Worm (Caenorhabditis elegans) whole organism, L2 larva: ENCODE data around the gene F26G1.1.
A peak's percentile ranks its signal among the peaks of the same experiment; 100 is the strongest.

Source experiments
- C34F6.9 ChIP-seq: fragments of 150-350 bp; optimal IDR thresholded peaks from 2 replicates; lab custom pipeline; 2014; ENCODE audit warnings: missing biosample characterization, missing genetic modification characterization
- F13H6.1 ChIP-seq: sonication (generic microtip); optimal IDR thresholded peaks from 2 replicates; lab custom pipeline; 2016; ENCODE audit warnings: missing genetic modification characterization, missing compliant biosample characterization
- R02D3.7 ChIP-seq: fragments of 150-350 bp; optimal IDR thresholded peaks from 2 replicates; lab custom pipeline; 2014; ENCODE audit warnings: missing biosample characterization, missing genetic modification characterization
- Y55F3AM.14 ChIP-seq: fragments of 200-800 bp; sonication (Bioruptor generic); optimal IDR thresholded peaks from 2 replicates; lab custom pipeline; 2018; ENCODE audit warnings: mild to moderate bottlenecking, missing genetic modification characterization, missing compliant biosample characterization
- alr-1 ChIP-seq: fragments of 150-350 bp; optimal IDR thresholded peaks from 2 replicates; lab custom pipeline; 2014; ENCODE audit warnings: missing biosample characterization, missing genetic modification characterization
- aly-2 ChIP-seq: fragments of 150-350 bp; optimal IDR thresholded peaks from 2 replicates; lab custom pipeline; 2014; ENCODE audit warnings: missing biosample characterization, missing genetic modification characterization
- ama-1 ChIP-seq: fragments of 150-350 bp; optimal IDR thresholded peaks from 2 replicates; lab custom pipeline; 2018; ENCODE audit warnings: inconsistent platforms
- blmp-1 ChIP-seq: sonication (generic microtip); optimal IDR thresholded peaks from 2 replicates; lab custom pipeline; 2017; ENCODE audit warnings: missing genetic modification characterization, mild to moderate bottlenecking, missing compliant biosample characterization, antibody characterized with exemption, moderate library complexity; ENCODE audit not compliant: insufficient read depth
- ceh-16 ChIP-seq: fragments of 150-350 bp; optimal IDR thresholded peaks from 2 replicates; lab custom pipeline; 2014; ENCODE audit warnings: missing biosample characterization, missing genetic modification characterization
- crh-2 ChIP-seq: sonication (generic microtip); optimal IDR thresholded peaks from 2 replicates; lab custom pipeline; 2017; ENCODE audit warnings: missing biosample characterization, missing genetic modification characterization
- dmd-4 ChIP-seq: sonication (generic microtip); optimal IDR thresholded peaks from 2 replicates; lab custom pipeline; 2017; ENCODE audit warnings: missing biosample characterization, missing genetic modification characterization
- egl-27 ChIP-seq: sonication (generic microtip); optimal IDR thresholded peaks from 3 replicates; lab custom pipeline; 2017; ENCODE audit warnings: missing biosample characterization, missing genetic modification reagents, missing genetic modification characterization
- elt-3 ChIP-seq: sonication (generic microtip); optimal IDR thresholded peaks from 2 replicates; lab custom pipeline; 2017; ENCODE audit warnings: missing biosample characterization, missing genetic modification characterization
- fos-1 ChIP-seq: fragments of 150-350 bp; optimal IDR thresholded peaks from 2 replicates; lab custom pipeline; 2014; ENCODE audit warnings: missing biosample characterization, missing genetic modification characterization
- gmeb-1 ChIP-seq: fragments of 150-350 bp; optimal IDR thresholded peaks from 2 replicates; lab custom pipeline; 2014; ENCODE audit warnings: missing biosample characterization, missing genetic modification characterization
- lin-13 ChIP-seq: fragments of 150-350 bp; optimal IDR thresholded peaks from 2 replicates; lab custom pipeline; 2014; ENCODE audit warnings: missing biosample characterization, missing genetic modification reagents, missing genetic modification characterization
- lin-39 ChIP-seq: fragments of 150-350 bp; optimal IDR thresholded peaks from 2 replicates; lab custom pipeline; 2014; ENCODE audit warnings: missing biosample characterization, missing genetic modification reagents, missing genetic modification characterization
- mab-5 ChIP-seq: fragments of 150-350 bp; optimal IDR thresholded peaks from 2 replicates; lab custom pipeline; 2014; ENCODE audit warnings: missing biosample characterization, missing genetic modification characterization
- mbf-1 ChIP-seq: sonication (generic microtip); optimal IDR thresholded peaks from 2 replicates; lab custom pipeline; 2017; ENCODE audit warnings: missing biosample characterization, missing genetic modification characterization
- mdl-1 ChIP-seq, 2 experiments: fragments of 150-350 bp in 1 of 2; sonication (generic microtip) in 1 of 2; optimal IDR thresholded peaks; 2 replicates each; lab custom pipeline; 2017; ENCODE audit warnings: missing biosample characterization in 2 of 2, missing genetic modification characterization in 2 of 2
- nhr-11 ChIP-seq: fragments of 150-350 bp; optimal IDR thresholded peaks from 2 replicates; lab custom pipeline; 2014; ENCODE audit warnings: missing biosample characterization, missing genetic modification characterization
- nhr-12 ChIP-seq: fragments of 150-350 bp; optimal IDR thresholded peaks from 2 replicates; lab custom pipeline; 2014; ENCODE audit warnings: missing biosample characterization, missing genetic modification characterization
- nhr-129 ChIP-seq: fragments of 150-350 bp; optimal IDR thresholded peaks from 2 replicates; lab custom pipeline; 2014; ENCODE audit warnings: missing biosample characterization, missing genetic modification characterization
- nhr-21 ChIP-seq: fragments of 150-350 bp; optimal IDR thresholded peaks from 2 replicates; lab custom pipeline; 2014; ENCODE audit warnings: missing biosample characterization, missing genetic modification characterization
- nhr-23 ChIP-seq: fragments of 150-350 bp; optimal IDR thresholded peaks from 2 replicates; lab custom pipeline; 2014; ENCODE audit warnings: missing biosample characterization, missing genetic modification reagents, missing genetic modification characterization
- nhr-237 ChIP-seq: fragments of 150-350 bp; optimal IDR thresholded peaks from 2 replicates; lab custom pipeline; 2014; ENCODE audit warnings: missing biosample characterization, missing genetic modification characterization
- nhr-25 ChIP-seq: fragments of 150-350 bp; sonication (generic microtip); optimal IDR thresholded peaks from 3 replicates; lab custom pipeline; 2014; ENCODE audit warnings: missing biosample characterization, missing genetic modification characterization
- nhr-6 ChIP-seq: fragments of 150-350 bp; optimal IDR thresholded peaks from 2 replicates; lab custom pipeline; 2014; ENCODE audit warnings: missing biosample characterization, missing genetic modification characterization
- nhr-77 ChIP-seq: fragments of 150-350 bp; optimal IDR thresholded peaks from 2 replicates; lab custom pipeline; 2014; ENCODE audit warnings: missing biosample characterization, missing genetic modification characterization
- sem-4 ChIP-seq: fragments of 150-350 bp; optimal IDR thresholded peaks from 2 replicates; lab custom pipeline; 2014; ENCODE audit warnings: missing biosample characterization, missing genetic modification reagents, missing genetic modification characterization
- skn-1 ChIP-seq: sonication (generic microtip); optimal IDR thresholded peaks from 2 replicates; lab custom pipeline; 2017; ENCODE audit warnings: missing biosample characterization, missing genetic modification characterization
- sma-3 ChIP-seq: sonication (generic microtip); optimal IDR thresholded peaks from 2 replicates; lab custom pipeline; 2016; ENCODE audit warnings: missing genetic modification reagents, missing genetic modification characterization, missing compliant biosample characterization
- sma-9 ChIP-seq, 2 experiments: fragments of 150-350 bp in 1 of 2; sonication (generic microtip) in 1 of 2; optimal IDR thresholded peaks; 2 replicates each; lab custom pipeline; 2014 to 2016; ENCODE audit warnings: missing genetic modification characterization in 2 of 2, mild to moderate bottlenecking in 1 of 2, missing biosample characterization in 1 of 2, missing compliant biosample characterization in 1 of 2, missing genetic modification reagents in 1 of 2, moderate library complexity in 1 of 2
- unc-55 ChIP-seq: fragments of 150-350 bp; sonication (generic microtip); optimal IDR thresholded peaks from 3 replicates; lab custom pipeline; 2014; ENCODE audit warnings: missing biosample characterization, missing genetic modification reagents, missing genetic modification characterization
- unc-62 ChIP-seq: fragments of 150-350 bp; optimal IDR thresholded peaks from 2 replicates; lab custom pipeline; 2014; ENCODE audit warnings: missing biosample characterization, missing genetic modification reagents, missing genetic modification characterization
- ztf-1 ChIP-seq: fragments of 200-800 bp; sonication (Bioruptor generic); conservative IDR thresholded peaks from 2 replicates; pipeline ENCODE4 v1.3.6; 2022; ENCODE audit warnings: missing genetic modification characterization, missing compliant biosample characterization
- ztf-11 ChIP-seq: sonication (generic microtip); optimal IDR thresholded peaks from 2 replicates; lab custom pipeline; 2017; ENCODE audit warnings: missing biosample characterization, missing genetic modification characterization
- ztf-4 ChIP-seq: fragments of 150-350 bp; optimal IDR thresholded peaks from 2 replicates; lab custom pipeline; 2014; ENCODE audit warnings: missing biosample characterization, missing genetic modification characterization

Gene F26G1.1

DNA sequence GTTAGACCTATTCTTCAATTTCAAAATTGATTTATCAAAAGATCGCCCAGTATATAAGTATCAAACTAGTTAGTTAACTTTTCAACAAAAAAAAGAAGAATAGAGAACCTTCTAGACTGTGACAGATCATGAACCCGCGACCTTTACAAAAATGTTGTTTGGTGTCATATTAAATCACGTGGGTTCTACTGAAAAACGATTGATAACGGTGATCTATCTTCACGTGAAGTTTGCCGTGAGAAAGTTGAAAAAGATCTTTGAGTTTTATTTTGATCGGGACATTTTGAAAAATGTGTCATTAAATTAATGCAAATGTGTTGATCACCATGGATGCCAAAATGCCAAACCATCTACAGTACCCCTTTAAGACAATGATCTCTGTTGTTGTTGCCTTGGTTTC is 43.0 kb upstream of the F26G1.1 start:
- TF ChIP-seq ztf-4 (tag; lab: Kevin White, UChicago), result no peak
- peak; percentile 43 for TF ChIP-seq sma-3 (GFP tag; lab: Kevin White, UChicago)
- peak; percentile 55 for TF ChIP-seq nhr-25 (tag; lab: Kevin White, UChicago)
- peak; percentile 54 for TF ChIP-seq nhr-21 (tag; lab: Kevin White, UChicago)
- peak; percentile 21 for TF ChIP-seq blmp-1 (tag; lab: Kevin White, UChicago)
- peak; percentile 44 for TF ChIP-seq sma-9 (GFP tag; optimal IDR thresholded peaks at IDR 0.05; lab: Kevin White, UChicago)
- no peak for TF ChIP-seq sma-9 (tag; optimal IDR thresholded peaks at IDR 0.05; lab: Kevin White, UChicago)

ce11 chrII:4749581-4749980 is 41.8 kb upstream of the F26G1.1 start, which contains the start of gene F41C3.2:
Gene F41C3.2 (plus strand): TSS chrII:4749968.
- no peak for TF ChIP-seq crh-2 (tag; lab: Kevin White, UChicago)
- TF ChIP-seq mbf-1 (tag; lab: Kevin White, UChicago), result no peak
- TF ChIP-seq dmd-4 (tag; lab: Kevin White, UChicago), result no peak
- TF ChIP-seq unc-62 (GFP tag; lab: Kevin White, UChicago), result no peak
- TF ChIP-seq ztf-11 (tag; lab: Kevin White, UChicago), result no peak
- no peak for TF ChIP-seq ztf-4 (tag; lab: Kevin White, UChicago)
- TF ChIP-seq gmeb-1 (tag; lab: Kevin White, UChicago), result no peak
- peak; percentile 4 for TF ChIP-seq nhr-21 (tag; lab: Kevin White, UChicago)
- no peak for TF ChIP-seq ztf-1
- no peak for TF ChIP-seq nhr-129 (tag; lab: Kevin White, UChicago)
- TF ChIP-seq ama-1, result peak; percentile 41
- TF ChIP-seq ceh-16 (tag; lab: Kevin White, UChicago), result no peak
- TF ChIP-seq nhr-23 (tag; lab: Kevin White, UChicago), result no peak
- TF ChIP-seq sma-9 (GFP tag; optimal IDR thresholded peaks at IDR 0.05; lab: Kevin White, UChicago), result peak; percentile 57
- TF ChIP-seq sma-9 (tag; optimal IDR thresholded peaks at IDR 0.05; lab: Kevin White, UChicago), result no peak
- TF ChIP-seq lin-13 (GFP tag; lab: Kevin White, UChicago), result no peak
- no peak for TF ChIP-seq nhr-237 (tag; lab: Kevin White, UChicago)
- TF ChIP-seq egl-27, result no peak
- TF ChIP-seq nhr-12, result no peak
- TF ChIP-seq sem-4 (tag; lab: Kevin White, UChicago), result no peak
- peak; percentile 33 for TF ChIP-seq blmp-1 (tag; lab: Kevin White, UChicago)
- TF ChIP-seq nhr-77 (tag; lab: Kevin White, UChicago), result no peak
- TF ChIP-seq F13H6.1, result no peak
- no peak for TF ChIP-seq aly-2 (tag; lab: Kevin White, UChicago)
- TF ChIP-seq nhr-6 (tag; lab: Kevin White, UChicago), result no peak
- no peak for TF ChIP-seq mab-5
- no peak for TF ChIP-seq Y55F3AM.14 (GFP tag; lab: Kevin White, UChicago)
- no peak for TF ChIP-seq skn-1 (tag; lab: Kevin White, UChicago)
- TF ChIP-seq C34F6.9 (tag; lab: Kevin White, UChicago), result no peak
- no peak for TF ChIP-seq unc-55
- peak; percentile 35 for TF ChIP-seq nhr-25 (tag; lab: Kevin White, UChicago)
- TF ChIP-seq R02D3.7, result no peak
- no peak for TF ChIP-seq fos-1 (tag; lab: Kevin White, UChicago)
- no peak for TF ChIP-seq elt-3 (tag; lab: Kevin White, UChicago)
- no peak for TF ChIP-seq sma-3 (GFP tag; lab: Kevin White, UChicago)
- no peak for TF ChIP-seq alr-1 (tag; lab: Kevin White, UChicago)
- no peak for TF ChIP-seq nhr-11

DNA sequence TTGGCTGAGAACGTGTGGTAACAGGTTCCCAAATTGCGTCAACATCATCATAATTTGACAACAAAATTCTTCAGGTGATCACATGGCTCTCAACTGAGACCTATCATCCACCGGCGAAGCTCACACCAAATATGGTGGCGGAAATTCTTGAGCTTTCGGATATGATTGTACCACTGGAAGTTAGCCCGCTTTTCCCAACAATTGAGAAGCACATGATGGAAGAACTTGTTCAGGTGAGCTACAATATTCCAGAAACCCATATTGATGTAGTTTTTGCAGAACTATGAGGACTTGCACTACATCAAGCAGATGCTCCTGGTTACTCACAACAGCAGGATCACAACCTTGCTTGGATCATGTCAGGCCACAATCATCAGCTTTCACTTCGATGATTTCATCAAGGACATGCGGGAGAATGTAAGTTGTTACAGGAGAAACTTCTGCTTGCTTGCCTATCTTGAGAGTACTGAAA is 39.1 kb upstream of the F26G1.1 start, which contains the start of gene F41C3.1:
Gene F41C3.1 (plus strand): TSS at position 51 of the 472 bp plus-strand sequence.
- TF ChIP-seq crh-2 (tag; lab: Kevin White, UChicago), result no peak
- TF ChIP-seq lin-13 (GFP tag; lab: Kevin White, UChicago), result no peak
- no peak for TF ChIP-seq F13H6.1
- no peak for TF ChIP-seq lin-39 (tag; lab: Kevin White, UChicago)
- TF ChIP-seq C34F6.9 (tag; lab: Kevin White, UChicago), result no peak
- no peak for TF ChIP-seq ama-1
- no peak for TF ChIP-seq mdl-1 (tag; optimal IDR thresholded peaks at IDR 0.05; lab: Kevin White, UChicago)
- no peak for TF ChIP-seq unc-55
- TF ChIP-seq alr-1 (tag; lab: Kevin White, UChicago), result no peak
